Worm (Caenorhabditis elegans) whole organism, late embryonic: ENCODE measurements around the gene npr-12.

Experiments
- ceh-19 ChIP-seq: fragments of 200-800 bp; sonication (Bioruptor generic); optimal IDR thresholded peaks from 2 replicates; lab custom pipeline; 2018; ENCODE audit warnings: mild to moderate bottlenecking, missing genetic modification characterization, missing compliant biosample characterization
- rnt-1 ChIP-seq: sonication (generic microtip); optimal IDR thresholded peaks from 2 replicates; lab custom pipeline; 2016; ENCODE audit warnings: missing genetic modification characterization, missing compliant biosample characterization
- sdc-2 ChIP-seq: sonication (generic microtip); optimal IDR thresholded peaks from 2 replicates; lab custom pipeline; 2016; ENCODE audit warnings: missing genotype, missing genetic modification characterization, missing compliant biosample characterization

DNA sequence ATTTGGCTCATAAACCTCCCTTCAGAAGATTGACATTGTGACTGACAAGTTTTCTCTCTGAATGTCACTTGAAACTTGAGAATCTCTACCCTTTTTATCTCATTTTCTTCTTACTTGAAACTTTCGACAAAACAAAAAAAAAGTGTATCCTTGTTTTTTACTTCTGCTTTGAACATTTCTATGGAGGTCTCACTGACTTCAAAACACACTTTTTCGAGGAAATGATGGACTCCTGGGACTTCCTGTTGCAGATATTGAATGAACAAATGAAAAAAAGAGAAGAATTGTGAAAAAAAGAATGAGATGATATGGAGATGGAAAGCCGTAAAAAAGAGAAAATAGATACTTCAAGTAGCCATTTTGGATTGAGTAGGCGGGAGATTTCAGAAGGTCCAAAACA lies 3.7 kb upstream of the npr-12 start:
- TF ChIP-seq sdc-2 (tag; lab: Kevin White, UChicago) (no peak), ceh-19 (no peak), rnt-1 (tag; lab: Kevin White, UChicago) (no peak)
